Worm (Caenorhabditis elegans) whole organism, L3 larva: Measurements from ENCODE around the gene hlh-25.

Experiments
- elt-3 ChIP-seq, 3 experiments: fragments of 150-350 bp in 1 of 3; sonication (generic microtip) in 2 of 3; optimal IDR thresholded peaks; 2 replicates in 2 of 3; 4 replicates in 1 of 3; lab custom pipeline; 2014 to 2017; ENCODE audit warnings: missing biosample characterization in 3 of 3, missing genetic modification characterization in 3 of 3
- fkh-10 ChIP-seq: sonication (generic microtip); optimal IDR thresholded peaks from 2 replicates; lab custom pipeline; 2017; ENCODE audit warnings: missing biosample characterization, missing genetic modification reagents, missing genetic modification characterization
- fos-1 ChIP-seq: fragments of 150-350 bp; optimal IDR thresholded peaks from 2 replicates; lab custom pipeline; 2014; ENCODE audit warnings: missing biosample characterization, missing genetic modification characterization
- pqm-1 ChIP-seq: fragments of 150-350 bp; optimal IDR thresholded peaks from 2 replicates; lab custom pipeline; 2017; ENCODE audit warnings: missing biosample characterization, missing genetic modification characterization, inconsistent platforms
- skn-1 ChIP-seq: fragments of 150-350 bp; optimal IDR thresholded peaks from 2 replicates; lab custom pipeline; 2014; ENCODE audit warnings: missing biosample characterization, missing genetic modification characterization
- tbx-2 ChIP-seq: sonication (generic microtip); optimal IDR thresholded peaks from 2 replicates; lab custom pipeline; 2016; ENCODE audit warnings: mild to moderate bottlenecking, missing genetic modification characterization, missing compliant biosample characterization
- ztf-4 ChIP-seq: fragments of 150-350 bp; optimal IDR thresholded peaks from 2 replicates; lab custom pipeline; 2014; ENCODE audit warnings: missing biosample characterization, missing genetic modification characterization

DNA sequence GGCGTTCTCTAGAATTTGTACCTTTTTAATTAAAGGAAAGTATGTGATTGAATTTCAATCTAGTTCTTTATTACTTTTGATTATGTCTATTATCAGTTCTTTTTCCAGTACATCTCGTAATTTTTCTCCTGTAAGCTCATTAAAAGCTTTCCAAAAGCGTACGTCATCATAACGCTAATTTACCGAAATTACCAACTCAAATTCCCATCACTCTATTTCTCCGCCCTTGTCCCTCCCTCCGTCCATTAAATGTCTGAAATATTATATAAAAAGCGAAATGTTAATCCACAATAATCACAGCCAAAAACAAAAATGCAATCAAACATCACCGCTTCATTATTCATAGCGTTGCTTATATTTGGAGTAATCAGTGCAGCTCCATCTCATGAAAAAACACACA is 19.3 kb downstream of the hlh-25 start, which contains the start of gene ins-12:
- TF ChIP-seq fkh-10 (GFP tag; lab: Kevin White, UChicago) (no peak), tbx-2 (tag; lab: Kevin White, UChicago) (no peak), fos-1 (tag; lab: Kevin White, UChicago) (no peak), skn-1 (tag; lab: Kevin White, UChicago) (no peak), ztf-4 (tag; lab: Kevin White, UChicago) (no peak), elt-3 (tag; optimal IDR thresholded peaks at IDR 0.05; lab: Kevin White, UChicago) (no peak), pqm-1 (tag; lab: Kevin White, UChicago) (no peak)
